Fruit fly (Drosophila melanogaster) whole organism, embryonic: ENCODE measurements around the gene Ire1.
A peak's percentile ranks its signal among the peaks of the same experiment; 100 is the strongest.

Experiments
- Atf-2 ChIP-seq: fragments of 200-800 bp; sonication (Bioruptor generic); optimal IDR thresholded peaks from 2 replicates; lab custom pipeline; 2016; ENCODE audit warnings: missing biosample characterization, missing genetic modification characterization
- Atf6 ChIP-seq: fragments of 200-800 bp; sonication (Bioruptor generic); IDR thresholded peaks from 2 replicates; pipeline ENCODE4 v1.3.6; 2022; ENCODE audit warnings: missing biosample characterization, missing genetic modification characterization
- B-H1 ChIP-seq: fragments of 200-800 bp; sonication (Bioruptor generic); IDR thresholded peaks from 3 replicates; pipeline ENCODE4 v1.3.6; 2022; ENCODE audit warnings: missing biosample characterization, missing genetic modification characterization
- Bteb2 ChIP-seq: fragments of 200-800 bp; sonication (Bioruptor generic); optimal IDR thresholded peaks from 2 replicates; lab custom pipeline; 2016; ENCODE audit warnings: missing biosample characterization, missing genetic modification characterization
- CG10565 ChIP-seq: fragments of 200-800 bp; sonication (Bioruptor generic); optimal IDR thresholded peaks from 3 replicates; lab custom pipeline; 2016; ENCODE audit warnings: missing biosample characterization, mild to moderate bottlenecking, missing genetic modification characterization
- CG10979 ChIP-seq: fragments of 200-800 bp; sonication (Bioruptor generic); optimal IDR thresholded peaks from 2 replicates; lab custom pipeline; 2018; ENCODE audit warnings: missing biosample characterization, mild to moderate bottlenecking, missing genetic modification characterization, moderate library complexity
- CG11247 ChIP-seq: fragments of 200-800 bp; sonication (Bioruptor generic); IDR thresholded peaks from 2 replicates; pipeline ENCODE4 v1.3.6; 2022; ENCODE audit warnings: missing biosample characterization, missing genetic modification characterization
- CG11560 ChIP-seq: fragments of 200-800 bp; sonication (Bioruptor generic); IDR thresholded peaks from 3 replicates; pipeline ENCODE4 v1.3.6; 2022; ENCODE audit warnings: missing biosample characterization, missing genetic modification characterization
- CG11696 ChIP-seq: fragments of 200-800 bp; sonication (Bioruptor generic); IDR thresholded peaks from 2 replicates; pipeline ENCODE4 v1.3.6; 2022; ENCODE audit warnings: missing biosample characterization, missing genetic modification characterization
- CG12219 ChIP-seq: fragments of 200-800 bp; sonication (Bioruptor generic); optimal IDR thresholded peaks from 3 replicates; lab custom pipeline; 2018; ENCODE audit warnings: missing biosample characterization, mild to moderate bottlenecking, missing genetic modification characterization
- CG12659 ChIP-seq: fragments of 200-800 bp; sonication (Bioruptor generic); optimal IDR thresholded peaks from 3 replicates; lab custom pipeline; 2017; ENCODE audit warnings: mild to moderate bottlenecking, missing biosample characterization, missing genetic modification reagents, missing genetic modification characterization
- CG1832 ChIP-seq: fragments of 200-800 bp; sonication (Bioruptor generic); optimal IDR thresholded peaks from 2 replicates; lab custom pipeline; 2017; ENCODE audit warnings: missing biosample characterization, mild to moderate bottlenecking, missing genetic modification characterization, inconsistent platforms
- CG2678 ChIP-seq: fragments of 200-800 bp; sonication (Bioruptor generic); optimal IDR thresholded peaks from 3 replicates; lab custom pipeline; 2019; ENCODE audit warnings: missing biosample characterization, mild to moderate bottlenecking, missing genetic modification characterization, moderate library complexity
- CG31224 ChIP-seq: fragments of 200-800 bp; sonication (Bioruptor generic); IDR thresholded peaks from 2 replicates; pipeline ENCODE4 v1.3.6; 2022; ENCODE audit warnings: missing biosample characterization, missing genetic modification characterization
- CG3407 ChIP-seq: fragments of 200-800 bp; sonication (Bioruptor generic); optimal IDR thresholded peaks from 2 replicates; lab custom pipeline; 2018; ENCODE audit warnings: missing biosample characterization, mild to moderate bottlenecking, missing genetic modification characterization
- CG3726 ChIP-seq: fragments of 200-800 bp; sonication (Bioruptor generic); IDR thresholded peaks from 3 replicates; pipeline ENCODE4, ENCODE4 v1.3.6; 2022; ENCODE audit warnings: missing biosample characterization, missing genetic modification characterization
- CG4360 ChIP-seq: fragments of 200-800 bp; sonication (Bioruptor generic); IDR thresholded peaks from 2 replicates; pipeline ENCODE4 v1.3.6; 2022; ENCODE audit warnings: missing biosample characterization, missing genetic modification characterization
- CG4730 ChIP-seq: fragments of 200-800 bp; sonication (Bioruptor generic); IDR thresholded peaks from 2 replicates; pipeline ENCODE4 v1.3.6; 2022; ENCODE audit warnings: missing biosample characterization, missing genetic modification characterization
- CG6654 ChIP-seq: fragments of 200-800 bp; sonication (Bioruptor generic); optimal IDR thresholded peaks from 2 replicates; lab custom pipeline; 2017; ENCODE audit warnings: missing biosample characterization, mild to moderate bottlenecking, missing genetic modification characterization
- CG8290 ChIP-seq, 3 experiments: fragments of 200-800 bp; sonication (Bioruptor generic); optimal IDR thresholded peaks; 2 replicates each; lab custom pipeline; 2016 to 2019; ENCODE audit warnings: missing biosample characterization in 3 of 3, missing genetic modification characterization in 3 of 3, mild to moderate bottlenecking in 2 of 3, moderate library complexity in 1 of 3
- Dip3 ChIP-seq: fragments of 200-800 bp; sonication (Bioruptor generic); optimal IDR thresholded peaks from 3 replicates; lab custom pipeline; 2016; ENCODE audit warnings: missing biosample characterization, missing genetic modification characterization
- Dp ChIP-seq: fragments of 200-800 bp; sonication (Bioruptor generic); optimal IDR thresholded peaks from 2 replicates; lab custom pipeline; 2018; ENCODE audit warnings: missing biosample characterization, mild to moderate bottlenecking, missing genetic modification characterization, moderate library complexity
- E2f1 ChIP-seq: fragments of 200-800 bp; sonication (Bioruptor generic); IDR thresholded peaks from 2 replicates; pipeline ENCODE4 v1.3.6; 2022; ENCODE audit warnings: missing biosample characterization, missing genetic modification characterization
- HHEX ChIP-seq: fragments of 200-800 bp; sonication (Bioruptor generic); optimal IDR thresholded peaks from 3 replicates; lab custom pipeline; 2017; ENCODE audit warnings: missing biosample characterization, mild to moderate bottlenecking, missing genetic modification characterization, missing genetic modification reagents
- Rx ChIP-seq: fragments of 200-800 bp; sonication (Bioruptor generic); IDR thresholded peaks from 2 replicates; pipeline ENCODE4 v1.3.6; 2022; ENCODE audit warnings: missing biosample characterization, missing genetic modification characterization
- Vsx1 ChIP-seq: fragments of 200-800 bp; sonication (Bioruptor generic); optimal IDR thresholded peaks from 2 replicates; lab custom pipeline; 2017; ENCODE audit warnings: missing biosample characterization, mild to moderate bottlenecking, missing genetic modification characterization, missing genetic modification reagents
- cg ChIP-seq: fragments of 200-800 bp; sonication (Bioruptor generic); optimal IDR thresholded peaks from 3 replicates; lab custom pipeline; 2019; ENCODE audit warnings: missing biosample characterization, mild to moderate bottlenecking, missing genetic modification characterization, moderate library complexity
- chm ChIP-seq: fragments of 200-800 bp; sonication (Bioruptor generic); IDR thresholded peaks from 2 replicates; pipeline ENCODE4 v1.3.6; 2022; ENCODE audit warnings: missing biosample characterization, missing genetic modification characterization
- chn ChIP-seq: fragments of 200-800 bp; sonication (Bioruptor generic); optimal IDR thresholded peaks from 2 replicates; lab custom pipeline; 2016; ENCODE audit warnings: missing biosample characterization, missing genetic modification characterization
- corto ChIP-seq: fragments of 200-800 bp; sonication (Bioruptor generic); optimal IDR thresholded peaks from 2 replicates; lab custom pipeline; 2016; ENCODE audit warnings: missing biosample characterization, mild to moderate bottlenecking, missing genetic modification characterization, moderate library complexity
- croc ChIP-seq: fragments of 200-800 bp; sonication (Bioruptor generic); conservative IDR thresholded peaks from 3 replicates; pipeline ENCODE4 v1.3.6; 2022; ENCODE audit warnings: missing biosample characterization, missing genetic modification characterization
- crol ChIP-seq: fragments of 200-800 bp; sonication (Bioruptor generic); IDR thresholded peaks from 2 replicates; pipeline ENCODE4 v1.3.6; 2022; ENCODE audit warnings: missing biosample characterization, missing genetic modification characterization
- dati ChIP-seq: fragments of 200-800 bp; sonication (Bioruptor generic); IDR thresholded peaks from 2 replicates; pipeline ENCODE4 v1.3.6; 2022; ENCODE audit warnings: missing biosample characterization, missing genetic modification characterization
- gce ChIP-seq: fragments of 200-800 bp; sonication (Bioruptor generic); IDR thresholded peaks from 3 replicates; pipeline ENCODE4 v1.3.6; 2022; ENCODE audit warnings: missing biosample characterization, missing genetic modification characterization
- gcm2 ChIP-seq: fragments of 200-800 bp; sonication (Bioruptor generic); optimal IDR thresholded peaks from 2 replicates; lab custom pipeline; 2016; ENCODE audit warnings: missing biosample characterization, missing genetic modification characterization
- gro ChIP-seq: fragments of 200-800 bp; sonication (Bioruptor generic); optimal IDR thresholded peaks from 2 replicates; lab custom pipeline; 2016; ENCODE audit warnings: missing biosample characterization, missing genetic modification characterization
- hb ChIP-seq: fragments of 200-800 bp; sonication (Bioruptor generic); IDR thresholded peaks from 3 replicates; pipeline ENCODE4 v1.3.6; 2022; ENCODE audit warnings: missing biosample characterization, missing genetic modification characterization; ENCODE audit not compliant: partially characterized antibody
- hkb ChIP-seq, 2 experiments: fragments of 200-800 bp in 1 of 2; fragments of >200 bp in 1 of 2; sonication (Bioruptor generic) in 1 of 2; IDR thresholded peaks in 1 of 2; optimal IDR thresholded peaks in 1 of 2; 2 replicates each; pipeline versions ENCODE4 v1.3.6 to Lab custom; 2017 to 2022; ENCODE audit warnings: missing biosample characterization in 1 of 2, missing genetic modification characterization in 1 of 2
- hth ChIP-seq: fragments of >200 bp; optimal IDR thresholded peaks from 2 replicates; lab custom pipeline; 2017; ENCODE audit warnings: inconsistent platforms
- kni ChIP-seq: fragments of 200-800 bp; sonication (Bioruptor generic); optimal IDR thresholded peaks from 3 replicates; lab custom pipeline; 2017; ENCODE audit warnings: mild to moderate bottlenecking, missing biosample characterization, missing genetic modification reagents, missing genetic modification characterization
- luna ChIP-seq: fragments of 200-800 bp; sonication (Bioruptor generic); optimal IDR thresholded peaks from 2 replicates; lab custom pipeline; 2016; ENCODE audit warnings: missing biosample characterization, missing genetic modification characterization
- mam ChIP-seq: fragments of 200-800 bp; sonication (Bioruptor generic); optimal IDR thresholded peaks from 3 replicates; lab custom pipeline; 2016; ENCODE audit warnings: missing biosample characterization, missing genetic modification characterization
- pan ChIP-seq, 4 experiments: fragments of >200 bp in 3 of 4; fragments of 200-800 bp in 1 of 4; sonication (Bioruptor generic) in 1 of 4; optimal IDR thresholded peaks in 3 of 4; IDR thresholded peaks in 1 of 4; 2 replicates each; pipeline versions ENCODE4 v1.3.6 to Lab custom; 2017 to 2022; ENCODE audit warnings: missing biosample characterization in 2 of 4, missing genetic modification characterization in 2 of 4, mixed read lengths in 1 of 4
- peb ChIP-seq: fragments of 200-800 bp; sonication (Bioruptor generic); IDR thresholded peaks from 2 replicates; pipeline ENCODE4 v1.3.6; 2022; ENCODE audit warnings: missing biosample characterization, missing genetic modification characterization
- phol ChIP-seq: fragments of 200-800 bp; sonication (Bioruptor generic); optimal IDR thresholded peaks from 3 replicates; lab custom pipeline; 2018; ENCODE audit warnings: missing biosample characterization, mild to moderate bottlenecking, missing genetic modification characterization, moderate library complexity
- prd ChIP-seq, 3 experiments: fragments of >200 bp in 2 of 3; fragments of 200-800 bp in 1 of 3; sonication (Bioruptor generic) in 1 of 3; optimal IDR thresholded peaks in 2 of 3; IDR thresholded peaks in 1 of 3; 2 replicates in 2 of 3; 3 replicates in 1 of 3; pipeline versions ENCODE4 v1.3.6 to Lab custom; 2017 to 2022; ENCODE audit warnings: missing biosample characterization in 1 of 3, missing genetic modification characterization in 1 of 3
- repo ChIP-seq: fragments of 200-800 bp; sonication (Bioruptor generic); optimal IDR thresholded peaks from 2 replicates; lab custom pipeline; 2016; ENCODE audit warnings: missing biosample characterization, missing genetic modification characterization
- trh ChIP-seq: fragments of 200-800 bp; sonication (Bioruptor generic); optimal IDR thresholded peaks from 2 replicates; lab custom pipeline; 2016; ENCODE audit warnings: missing biosample characterization, missing genetic modification characterization
- z ChIP-seq: fragments of 200-800 bp; sonication (Bioruptor generic); IDR thresholded peaks from 3 replicates; pipeline ENCODE4 v1.3.6; 2022; ENCODE audit warnings: missing biosample characterization, missing genetic modification characterization

Ire1 gene

dm6 chr3R:19908863-19909343 lies 47.8 kb upstream of the Ire1 start (continued):
- TF ChIP-seq hb (GFP tag; lab: Robert Waterston, UW) (no peak), repo (peak; percentile 67), corto (GFP tag; lab: Kevin White, UChicago) (peak; percentile 26), CG1832 (GFP tag; lab: Kevin White, UChicago) (no peak), HHEX (GFP tag; lab: Kevin White, UChicago) (peak; percentile 78), Bteb2 (peak; percentile 76), CG4360 (GFP tag; lab: Robert Waterston, UW) (peak; percentile 66), CG11560 (tag; lab: Robert Waterston, UW) (peak; percentile 60; the same call in 2 of the 3 replicates), kni (GFP tag; lab: Kevin White, UChicago) (no peak), CG31224 (GFP tag; lab: Robert Waterston, UW) (peak; percentile 79), CG11696 (GFP tag; lab: Robert Waterston, UW) (peak; percentile 73), Atf6 (GFP tag; lab: Robert Waterston, UW) (peak; percentile 76), dati (GFP tag; lab: Robert Waterston, UW) (peak; percentile 64), B-H1 (GFP tag; lab: Robert Waterston, UW) (peak; percentile 72), Vsx1 (peak; percentile 59), CG3726 (GFP tag; lab: Robert Waterston, UW) (0 out of 3 replicates have a peak, but pooled peaks have one; percentile 49), Dp (GFP tag; lab: Kevin White, UChicago) (no peak), CG10979 (peak; percentile 78), peb (GFP tag; lab: Robert Waterston, UW) (peak; percentile 67), crol (GFP tag; lab: Robert Waterston, UW) (no peak), CG10565 (GFP tag; lab: Kevin White, UChicago) (no peak), CG11247 (peak; percentile 69), mam (peak; percentile 89), hth (lab: Kevin White, UChicago) (no peak), gcm2 (GFP tag; lab: Kevin White, UChicago) (peak; percentile 56), Atf-2 (GFP tag; lab: Kevin White, UChicago) (peak; percentile 76), CG8290 (GFP tag; optimal IDR thresholded peaks at IDR 0.05; lab: Kevin White, UChicago) (peak; percentile 21), CG8290 (tag; optimal IDR thresholded peaks at IDR 0.05; lab: Kevin White, UChicago) (peak in 1 of 2 experiments; percentile 96), luna (GFP tag; lab: Kevin White, UChicago) (peak; percentile 51), pan (optimal IDR thresholded peaks at IDR 0.05; lab: Kevin White, UChicago) (no peak), pan (GFP tag; optimal IDR thresholded peaks at IDR 0.05 in 1 of 2, IDR thresholded peaks at IDR 0.05 in 1 of 2) (peak in 1 of 2 experiments; percentile 91), Dip3 (GFP tag; lab: Kevin White, UChicago) (peak; percentile 51), CG6654 (GFP tag; lab: Kevin White, UChicago) (peak; percentile 46), CG3407 (GFP tag; lab: Kevin White, UChicago) (peak; percentile 63), gro (GFP tag; lab: Kevin White, UChicago) (peak; percentile 87), prd (optimal IDR thresholded peaks at IDR 0.05; lab: Kevin White, UChicago) (no peak), prd (GFP tag; IDR thresholded peaks at IDR 0.05; lab: Robert Waterston, UW) (peak; percentile 90), E2f1 (GFP tag; lab: Robert Waterston, UW) (peak; percentile 89), CG12659 (GFP tag; lab: Kevin White, UChicago) (peak; percentile 81), trh (no peak), CG2678 (tag; lab: Kevin White, UChicago) (peak; percentile 84), gce (GFP tag; lab: Robert Waterston, UW) (peak; percentile 88; the same call in 2 of the 3 replicates), croc (peak; percentile 56), hkb (optimal IDR thresholded peaks at IDR 0.05; lab: Kevin White, UChicago) (no peak), hkb (GFP tag; IDR thresholded peaks at IDR 0.05; lab: Robert Waterston, UW) (peak; percentile 87), phol (peak; percentile 76), z (GFP tag; lab: Robert Waterston, UW) (no peak; the same call in 2 of the 3 replicates), chm (GFP tag; lab: Robert Waterston, UW) (peak; percentile 87), Rx (GFP tag; lab: Robert Waterston, UW) (peak; percentile 81), chn (peak; percentile 83), CG4730 (peak; percentile 77), cg (GFP tag; lab: Kevin White, UChicago) (no peak), CG12219 (GFP tag; lab: Kevin White, UChicago) (peak; percentile 87)
